Fruit fly (Drosophila melanogaster): ENCODE data around the gene CG18641.

CG18641 gene

dm6 chr2L:2382971-2383370 is 32.2 kb downstream of the CG18641 start, which contains the start of gene PIG-Wa (continued):
- peak; percentile 94 for TF ChIP-seq E2f2 (GFP tag; IDR thresholded peaks at IDR 0.05)
- TF ChIP-seq ind (GFP tag; optimal IDR thresholded peaks at IDR 0.05), result no peak
- TF ChIP-seq br (optimal IDR thresholded peaks at IDR 0.05), result no peak
- no peak for TF ChIP-seq lov (optimal IDR thresholded peaks at IDR 0.05)
- no peak for TF ChIP-seq lov (GFP tag; IDR thresholded peaks at IDR 0.05)
- no peak for TF ChIP-seq CG2129 (GFP tag; IDR thresholded peaks at IDR 0.05; ENCODE audit: partially characterized antibody)
- TF ChIP-seq CG4282 (GFP tag; optimal IDR thresholded peaks at IDR 0.05), result no peak
- no peak for TF ChIP-seq Pdp1 (GFP tag; optimal IDR thresholded peaks at IDR 0.05)
- TF ChIP-seq Scr (GFP tag; IDR thresholded peaks at IDR 0.05; ENCODE audit: partially characterized antibody), result peak; percentile 40; the same call in 1 of the 2 replicates
- no peak for TF ChIP-seq usp (GFP tag; optimal IDR thresholded peaks at IDR 0.05)
- no peak for TF ChIP-seq kay (GFP tag; optimal IDR thresholded peaks at IDR 0.05)
- TF ChIP-seq pros (GFP tag; optimal IDR thresholded peaks at IDR 0.05), result no peak
- TF ChIP-seq dati (GFP tag; IDR thresholded peaks at IDR 0.05), result no peak
- TF ChIP-seq Oli (tag; optimal IDR thresholded peaks at IDR 0.05), result no peak
- no peak for TF ChIP-seq Dip2 (GFP tag; IDR thresholded peaks at IDR 0.05)
- no peak for TF ChIP-seq Gug (GFP tag; IDR thresholded peaks at IDR 0.05)
- no peak for TF ChIP-seq oc (tag; optimal IDR thresholded peaks at IDR 0.05)
- TF ChIP-seq CG7928 (GFP tag; optimal IDR thresholded peaks at IDR 0.05), result no peak
- no peak for TF ChIP-seq CG12942 (GFP tag; optimal IDR thresholded peaks at IDR 0.05)
- peak; percentile 62 for TF ChIP-seq Ets97D (GFP tag; optimal IDR thresholded peaks at IDR 0.05)
- no peak for TF ChIP-seq unc-4 (GFP tag; IDR thresholded peaks at IDR 0.05; ENCODE audit: partially characterized antibody)
- no peak for TF ChIP-seq Doc3 (GFP tag; IDR thresholded peaks at IDR 0.05; ENCODE audit: partially characterized antibody)
- TF ChIP-seq CG1603 (tag; optimal IDR thresholded peaks at IDR 0.05), result peak; percentile 56
- no peak for TF ChIP-seq CG42726 (GFP tag; IDR thresholded peaks at IDR 0.05; ENCODE audit: partially characterized antibody)
- no peak for TF ChIP-seq CG9437 (GFP tag; optimal IDR thresholded peaks at IDR 0.05)
- TF ChIP-seq ATbp (GFP tag; optimal IDR thresholded peaks at IDR 0.05), result no peak
- no peak for TF ChIP-seq CG8388 (GFP tag; optimal IDR thresholded peaks at IDR 0.05)
- no peak for TF ChIP-seq Blimp-1 (GFP tag; optimal IDR thresholded peaks at IDR 0.05)
- TF ChIP-seq nerfin-2 (GFP tag; IDR thresholded peaks at IDR 0.05; ENCODE audit: partially characterized antibody), result no peak
- no peak for TF ChIP-seq CG10654 (GFP tag; optimal IDR thresholded peaks at IDR 0.05)
- no peak for TF ChIP-seq disco-r (GFP tag; optimal IDR thresholded peaks at IDR 0.05)
- TF ChIP-seq cwo (GFP tag; optimal IDR thresholded peaks at IDR 0.05), result no peak
- peak; percentile 63 for TF ChIP-seq sens (GFP tag)
- TF ChIP-seq CG16813 (GFP tag; IDR thresholded peaks at IDR 0.05; ENCODE audit: partially characterized antibody), result peak; percentile 55; the same call in 2 of the 3 replicates
- no peak for TF ChIP-seq Ets65A (GFP tag)
- peak; percentile 18 for TF ChIP-seq CG15601 (tag; optimal IDR thresholded peaks at IDR 0.05)
- no peak for TF ChIP-seq CG10565 (GFP tag; optimal IDR thresholded peaks at IDR 0.05)
- no peak for TF ChIP-seq Atf6 (GFP tag; IDR thresholded peaks at IDR 0.05)
- peak; percentile 86 for TF ChIP-seq Myb (GFP tag; optimal IDR thresholded peaks at IDR 0.05)
- TF ChIP-seq CG8478 (optimal IDR thresholded peaks at IDR 0.05), result no peak
- no peak for TF ChIP-seq chif (GFP tag; optimal IDR thresholded peaks at IDR 0.05)
- TF ChIP-seq CG4730 (GFP tag; IDR thresholded peaks at IDR 0.05), result no peak
- no peak for TF ChIP-seq CG14667 (GFP tag; IDR thresholded peaks at IDR 0.05)
- peak; percentile 70; the same call in 2 of the 3 replicates for TF ChIP-seq Opbp (GFP tag; IDR thresholded peaks at IDR 0.05; ENCODE audit: partially characterized antibody)
- TF ChIP-seq CG2678 (tag; optimal IDR thresholded peaks at IDR 0.05), result no peak
- no peak for TF ChIP-seq bowl (GFP tag; IDR thresholded peaks at IDR 0.05)
- no peak for TF ChIP-seq CG17328 (GFP tag; IDR thresholded peaks at IDR 0.05)
- no peak for TF ChIP-seq zfh2 (GFP tag; optimal IDR thresholded peaks at IDR 0.05)
- TF ChIP-seq MBD-R2 (GFP tag; IDR thresholded peaks at IDR 0.05), result peak; percentile 96
- TF ChIP-seq CG32532 (GFP tag; IDR thresholded peaks at IDR 0.05), result no peak
- no peak for TF ChIP-seq CG11085 (GFP tag; IDR thresholded peaks at IDR 0.05)
- TF ChIP-seq CG8290 (GFP tag; optimal IDR thresholded peaks at IDR 0.05), result no peak
- peak in 1 of 2 experiments; percentile 18 for TF ChIP-seq CG8290 (tag; optimal IDR thresholded peaks at IDR 0.05)

Measured in whole organism, embryonic.